Fruit fly (Drosophila melanogaster): ENCODE results near the gene Arp2.

dm6 chrX:16595411-16595810 is 41.6 kb upstream of the Arp2 start:
- no peak for TF ChIP-seq psq (GFP tag; optimal IDR thresholded peaks at IDR 0.05)
- no peak for TF ChIP-seq Dif (GFP tag; optimal IDR thresholded peaks at IDR 0.05; ENCODE audit: partially characterized antibody)
- no peak for TF ChIP-seq CrebA (GFP tag; optimal IDR thresholded peaks at IDR 0.05; ENCODE audit: borderline replicate concordance)
- TF ChIP-seq Myc (optimal IDR thresholded peaks at IDR 0.05): no peak
- no peak for TF ChIP-seq Mio (GFP tag; optimal IDR thresholded peaks at IDR 0.05)
- no peak for TF ChIP-seq h (GFP tag; optimal IDR thresholded peaks at IDR 0.05)
- TF ChIP-seq Hr78 (GFP tag; optimal IDR thresholded peaks at IDR 0.05): no peak
- no peak for TF ChIP-seq br (GFP tag; optimal IDR thresholded peaks at IDR 0.05)
- no peak for TF ChIP-seq foxo (GFP tag; optimal IDR thresholded peaks at IDR 0.05)
- TF ChIP-seq sv (GFP tag; optimal IDR thresholded peaks at IDR 0.05): no peak
- TF ChIP-seq OdsH (GFP tag; optimal IDR thresholded peaks at IDR 0.05): no peak
